Worm (Caenorhabditis elegans): ENCODE results near the gene R11D1.7.

DNA sequence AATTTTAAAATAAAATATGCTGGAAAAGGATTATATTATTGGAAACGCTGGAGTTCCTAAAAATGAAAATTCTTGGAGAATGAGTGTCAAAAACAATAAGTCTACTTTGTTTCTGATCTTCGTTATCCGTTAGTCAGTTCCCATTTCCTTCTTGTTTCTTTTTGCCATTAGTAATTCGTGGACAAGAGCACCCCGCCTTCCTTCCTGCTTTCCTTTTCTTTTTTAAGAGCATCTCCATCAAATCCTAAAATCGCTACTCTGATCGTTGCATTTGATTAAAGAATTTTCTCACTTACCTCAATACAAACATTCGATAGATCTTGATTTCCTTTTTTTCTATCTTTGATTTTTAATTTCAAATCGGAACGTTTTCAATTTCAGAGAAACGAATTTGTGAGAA is 40.0 kb upstream of the R11D1.7 start, which contains the start of gene frpr-15:
- TF ChIP-seq fos-1 (tag; optimal IDR thresholded peaks at IDR 0.05) (no peak), ztf-4 (tag; optimal IDR thresholded peaks at IDR 0.05) (no peak), nhr-6 (tag; optimal IDR thresholded peaks at IDR 0.05) (no peak), nhr-25 (tag; optimal IDR thresholded peaks at IDR 0.05) (no peak), aly-2 (tag; optimal IDR thresholded peaks at IDR 0.05) (no peak), unc-55 (GFP tag; optimal IDR thresholded peaks at IDR 0.05) (no peak), elt-3 (tag; optimal IDR thresholded peaks at IDR 0.05) (no peak), ceh-16 (tag; optimal IDR thresholded peaks at IDR 0.05) (no peak)
